Worm (Caenorhabditis elegans) whole organism, young adult: Measurements from ENCODE around the gene srsx-31.
"Not testable (repeated sequence)": the region's sequence is repeated elsewhere in the genome, so short reads cannot be mapped to it uniquely, and the experiment has no call there.

Experiments used
- B0019.2 ChIP-seq: fragments of 200-800 bp; sonication (Bioruptor generic); conservative IDR thresholded peaks from 2 replicates; pipeline ENCODE4 v1.3.6; 2022; ENCODE audit warnings: missing genetic modification reagents, missing genetic modification characterization, missing compliant biosample characterization
- B0261.1 ChIP-seq: sonication (generic microtip); optimal IDR thresholded peaks from 2 replicates; lab custom pipeline; 2016; ENCODE audit warnings: mild to moderate bottlenecking, missing genetic modification characterization, moderate library complexity, missing compliant biosample characterization
- D2030.7 ChIP-seq: fragments of 200-800 bp; sonication (Bioruptor generic); IDR thresholded peaks from 2 replicates; pipeline ENCODE4 v1.3.6; 2022; ENCODE audit warnings: missing genetic modification reagents, missing genetic modification characterization, missing compliant biosample characterization
- F10E7.11 ChIP-seq: sonication (generic microtip); optimal IDR thresholded peaks from 2 replicates; lab custom pipeline; 2017; ENCODE audit warnings: mild to moderate bottlenecking, missing genetic modification characterization, moderate library complexity, missing compliant biosample characterization
- F23B12.7 ChIP-seq: sonication (generic microtip); optimal IDR thresholded peaks from 2 replicates; lab custom pipeline; 2017; ENCODE audit warnings: missing genetic modification characterization, mild to moderate bottlenecking, missing compliant biosample characterization, antibody characterized with exemption, moderate library complexity; ENCODE audit not compliant: insufficient read depth
- F33H1.4 ChIP-seq: fragments of 200-800 bp; sonication (Bioruptor generic); IDR thresholded peaks from 2 replicates; pipeline ENCODE4 v1.3.6; 2022; ENCODE audit warnings: missing genetic modification reagents, missing genetic modification characterization, missing compliant biosample characterization
- F37B4.10 ChIP-seq: fragments of 200-800 bp; sonication (Bioruptor generic); IDR thresholded peaks from 2 replicates; pipeline ENCODE4 v1.3.6; 2022; ENCODE audit warnings: missing genetic modification characterization, missing compliant biosample characterization
- F49E8.2 ChIP-seq: sonication (generic microtip); optimal IDR thresholded peaks from 3 replicates; lab custom pipeline; 2017; ENCODE audit warnings: missing genetic modification characterization, mild to moderate bottlenecking, missing compliant biosample characterization, antibody characterized with exemption, moderate library complexity; ENCODE audit not compliant: insufficient read depth
- F57A8.1 ChIP-seq: fragments of 200-800 bp; sonication (Bioruptor generic); optimal IDR thresholded peaks from 2 replicates; lab custom pipeline; 2018; ENCODE audit warnings: mild to moderate bottlenecking, missing genetic modification characterization, moderate library complexity, missing compliant biosample characterization
- F57C9.4 ChIP-seq: sonication (generic microtip); optimal IDR thresholded peaks from 2 replicates; lab custom pipeline; 2017; ENCODE audit warnings: mild to moderate bottlenecking, missing genetic modification characterization, missing compliant biosample characterization
- K11D2.4 ChIP-seq: fragments of 200-800 bp; sonication (Bioruptor generic); IDR thresholded peaks from 2 replicates; pipeline ENCODE4 v1.3.6; 2022; ENCODE audit warnings: missing genetic modification reagents, missing genetic modification characterization, missing compliant biosample characterization
- Y67H2A.10 ChIP-seq: fragments of 200-800 bp; sonication (Bioruptor generic); conservative IDR thresholded peaks from 2 replicates; pipeline ENCODE4 v1.3.6; 2022; ENCODE audit warnings: missing genetic modification reagents, missing genetic modification characterization, missing compliant biosample characterization
- athp-1 ChIP-seq: sonication (generic microtip); optimal IDR thresholded peaks from 2 replicates; lab custom pipeline; 2017; ENCODE audit warnings: mild to moderate bottlenecking, missing genetic modification characterization, missing compliant biosample characterization
- attf-3 ChIP-seq: fragments of 200-800 bp; sonication (Bioruptor generic); conservative IDR thresholded peaks from 2 replicates; pipeline ENCODE4 v1.3.6; 2022; ENCODE audit warnings: missing genetic modification reagents, missing genetic modification characterization, missing compliant biosample characterization
- bed-1 ChIP-seq: fragments of 200-800 bp; sonication (Bioruptor generic); IDR thresholded peaks from 2 replicates; pipeline ENCODE4 v1.3.6; 2022; ENCODE audit warnings: missing genetic modification reagents, missing genetic modification characterization, missing compliant biosample characterization
- bed-2 ChIP-seq: fragments of 200-800 bp; sonication (Bioruptor generic); IDR thresholded peaks from 2 replicates; pipeline ENCODE4 v1.3.6; 2022; ENCODE audit warnings: missing genetic modification reagents, missing genetic modification characterization, missing compliant biosample characterization
- ceh-27 ChIP-seq: fragments of 200-800 bp; sonication (Bioruptor generic); optimal IDR thresholded peaks from 2 replicates; lab custom pipeline; 2018; ENCODE audit warnings: mild to moderate bottlenecking, missing genetic modification characterization, moderate library complexity, missing compliant biosample characterization
- ceh-79 ChIP-seq: sonication (generic microtip); optimal IDR thresholded peaks from 2 replicates; lab custom pipeline; 2017; ENCODE audit warnings: mild to moderate bottlenecking, missing genetic modification characterization, missing compliant biosample characterization
- ceh-91 ChIP-seq: fragments of 200-800 bp; sonication (Bioruptor generic); IDR thresholded peaks from 2 replicates; pipeline ENCODE4 v1.3.6; 2022; ENCODE audit warnings: missing genetic modification reagents, missing genetic modification characterization, missing compliant biosample characterization
- chd-7 ChIP-seq: sonication (generic microtip); optimal IDR thresholded peaks from 2 replicates; lab custom pipeline; 2016; ENCODE audit warnings: mild to moderate bottlenecking, missing genetic modification characterization, moderate library complexity, missing compliant biosample characterization
- dpff-1 ChIP-seq: sonication (generic microtip); optimal IDR thresholded peaks from 2 replicates; lab custom pipeline; 2017; ENCODE audit warnings: mild to moderate bottlenecking, missing genetic modification characterization, missing compliant biosample characterization
- efl-1 ChIP-seq: fragments of 150-350 bp; optimal IDR thresholded peaks from 2 replicates; lab custom pipeline; 2014; ENCODE audit warnings: missing biosample characterization, missing genetic modification reagents, missing genetic modification characterization
- fkh-3 ChIP-seq: sonication (generic microtip); optimal IDR thresholded peaks from 2 replicates; lab custom pipeline; 2016; ENCODE audit warnings: mild to moderate bottlenecking, missing genetic modification characterization, missing compliant biosample characterization
- gei-17 ChIP-seq: fragments of 200-800 bp; sonication (Bioruptor generic); optimal IDR thresholded peaks from 2 replicates; lab custom pipeline; 2018; ENCODE audit warnings: mild to moderate bottlenecking, missing genetic modification characterization, missing compliant biosample characterization
- hmg-20 ChIP-seq: fragments of 200-800 bp; sonication (Bioruptor generic); IDR thresholded peaks from 2 replicates; pipeline ENCODE4 v1.3.6; 2022; ENCODE audit warnings: missing genetic modification reagents, missing genetic modification characterization, missing compliant biosample characterization
- let-526 ChIP-seq: fragments of 200-800 bp; sonication (Bioruptor generic); IDR thresholded peaks from 2 replicates; pipeline ENCODE4 v1.3.6; 2022; ENCODE audit warnings: missing genetic modification reagents, missing genetic modification characterization, missing compliant biosample characterization
- lin-54 ChIP-seq: fragments of 200-800 bp; sonication (Bioruptor generic); optimal IDR thresholded peaks from 2 replicates; lab custom pipeline; 2018; ENCODE audit warnings: mild to moderate bottlenecking, missing genetic modification characterization, missing compliant biosample characterization
- lsl-1 ChIP-seq: fragments of 200-800 bp; sonication (Bioruptor generic); optimal IDR thresholded peaks from 2 replicates; lab custom pipeline; 2018; ENCODE audit warnings: mild to moderate bottlenecking, missing genetic modification characterization, moderate library complexity, missing compliant biosample characterization
- madf-6 ChIP-seq: fragments of 200-800 bp; sonication (Bioruptor generic); IDR thresholded peaks from 2 replicates; pipeline ENCODE4 v1.3.6; 2022; ENCODE audit warnings: missing genetic modification reagents, missing genetic modification characterization, missing compliant biosample characterization
- madf-8 ChIP-seq: fragments of 200-800 bp; sonication (Bioruptor generic); conservative IDR thresholded peaks from 2 replicates; pipeline ENCODE4 v1.3.6; 2022; ENCODE audit warnings: missing genetic modification reagents, missing genetic modification characterization, missing compliant biosample characterization
- nfya-2 ChIP-seq: fragments of 200-800 bp; sonication (Bioruptor generic); IDR thresholded peaks from 2 replicates; pipeline ENCODE4 v1.3.6; 2022; ENCODE audit warnings: missing genetic modification reagents, missing genetic modification characterization, missing compliant biosample characterization
- nhr-90 ChIP-seq: sonication (generic microtip); optimal IDR thresholded peaks from 2 replicates; lab custom pipeline; 2016; ENCODE audit warnings: missing genotype, mild to moderate bottlenecking, missing genetic modification characterization, missing compliant biosample characterization
- rec-8 ChIP-seq, 2 experiments: sonication (generic microtip); optimal IDR thresholded peaks; 2 replicates each; lab custom pipeline; 2016; ENCODE audit warnings: mild to moderate bottlenecking in 2 of 2, missing genetic modification characterization in 2 of 2, missing genetic modification reagents in 2 of 2, missing genotype in 2 of 2, missing biosample characterization in 1 of 2, missing compliant biosample characterization in 1 of 2, moderate library complexity in 1 of 2
- snpc-1.3 ChIP-seq: sonication (generic microtip); optimal IDR thresholded peaks from 2 replicates; lab custom pipeline; 2017; ENCODE audit warnings: missing genetic modification characterization, mild to moderate bottlenecking, missing compliant biosample characterization, antibody characterized with exemption, moderate library complexity, missing genotype, missing genetic modification reagents; ENCODE audit not compliant: insufficient read depth
- snpc-3.4 ChIP-seq: sonication (generic microtip); optimal IDR thresholded peaks from 2 replicates; lab custom pipeline; 2017; ENCODE audit warnings: missing genetic modification characterization, mild to moderate bottlenecking, missing compliant biosample characterization, antibody characterized with exemption, moderate library complexity, missing genotype, missing genetic modification reagents
- snpc-4 ChIP-seq, 5 experiments: fragments of 150-350 bp in 1 of 5; sonication (generic microtip) in 4 of 5; optimal IDR thresholded peaks; 2 replicates each; lab custom pipeline; 2014 to 2018; ENCODE audit warnings: missing genetic modification characterization in 5 of 5, missing biosample characterization in 3 of 5, antibody characterized with exemption in 2 of 5, mild to moderate bottlenecking in 2 of 5, missing compliant biosample characterization in 2 of 5, missing genotype in 2 of 5, moderate library complexity in 2 of 5, missing genetic modification reagents in 1 of 5
- tbp1 ChIP-seq: fragments of 200-800 bp; sonication (Bioruptor generic); optimal IDR thresholded peaks from 2 replicates; lab custom pipeline; 2018; ENCODE audit warnings: mild to moderate bottlenecking, missing genetic modification characterization, missing compliant biosample characterization
- unc-62 ChIP-seq: fragments of 150-350 bp; optimal IDR thresholded peaks from 2 replicates; lab custom pipeline; 2014; ENCODE audit warnings: missing biosample characterization, missing genetic modification reagents, missing genetic modification characterization
- xnd-1 ChIP-seq: sonication (generic microtip); optimal IDR thresholded peaks from 2 replicates; lab custom pipeline; 2016; ENCODE audit warnings: missing genotype, missing genetic modification reagents, missing genetic modification characterization, missing compliant biosample characterization
- ztf-18 ChIP-seq: sonication (generic microtip); optimal IDR thresholded peaks from 2 replicates; lab custom pipeline; 2016; ENCODE audit warnings: missing genotype, mild to moderate bottlenecking, missing genetic modification characterization, missing compliant biosample characterization
- ztf-25 ChIP-seq: fragments of 200-800 bp; sonication (Bioruptor generic); IDR thresholded peaks from 2 replicates; pipeline ENCODE4 v1.3.6; 2022; ENCODE audit warnings: missing genetic modification reagents, missing genetic modification characterization, missing compliant biosample characterization

Gene srsx-31

DNA sequence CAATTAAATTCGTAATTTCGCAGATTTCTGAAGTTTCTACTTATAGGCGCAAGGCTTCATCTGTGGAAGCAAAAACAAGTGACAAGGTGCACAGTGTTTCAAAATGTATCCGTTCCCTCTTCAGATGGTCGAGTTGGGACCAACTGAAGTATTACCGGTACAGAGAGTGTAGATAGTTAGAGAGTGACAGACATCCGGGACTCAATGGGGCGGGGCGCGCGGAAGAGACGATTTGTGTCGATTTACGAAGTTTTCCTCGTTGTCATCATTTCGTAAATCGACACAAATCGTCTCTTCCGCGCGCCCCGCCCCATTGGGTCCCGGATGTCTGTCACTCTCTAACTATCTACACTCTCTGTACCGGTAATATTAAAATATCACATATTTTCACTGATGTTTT is 31.2 kb upstream of the srsx-31 start, which contains the start of gene C03E10.3:
TSS of gene C03E10.3 (plus strand) at position 301 of the 400 bp plus-strand sequence.
- TF ChIP-seq bed-1 (GFP tag; lab: Robert Waterston, UW); ztf-25; madf-6: not testable (repeated sequence)
- TF ChIP-seq, all 124 proteins: peak for 0; not testable (repeated sequence) for 124

ce11 chrV:11282272-11282671 is 27.4 kb upstream of the srsx-31 start, which contains the start of gene gly-20:
TSS of gene gly-20 (plus strand) at chrV:11282572.
- TF ChIP-seq Y67H2A.10 (GFP tag; lab: Robert Waterston, UW): no peak
- TF ChIP-seq athp-1 (tag; lab: Kevin White, UChicago): no peak
- no peak for TF ChIP-seq nfya-2
- no peak for TF ChIP-seq snpc-3.4 (tag; lab: Kevin White, UChicago)
- no peak for TF ChIP-seq K11D2.4 (GFP tag; lab: Robert Waterston, UW)
- TF ChIP-seq madf-8 (GFP tag; lab: Robert Waterston, UW): no peak
- TF ChIP-seq rec-8 (tag; optimal IDR thresholded peaks at IDR 0.05; lab: Kevin White, UChicago): no peak
- TF ChIP-seq F57A8.1: no peak
- TF ChIP-seq nhr-90 (tag; lab: Kevin White, UChicago): no peak
- no peak for TF ChIP-seq F37B4.10 (GFP tag; lab: Robert Waterston, UW)
- TF ChIP-seq gei-17 (GFP tag; lab: Kevin White, UChicago): no peak
- TF ChIP-seq tbp1: no peak
- TF ChIP-seq bed-2: no peak
- TF ChIP-seq F10E7.11 (tag; lab: Kevin White, UChicago): no peak
- no peak for TF ChIP-seq ceh-79 (tag; lab: Kevin White, UChicago)
- TF ChIP-seq xnd-1 (tag; lab: Kevin White, UChicago): no peak
- TF ChIP-seq F57C9.4 (tag; lab: Kevin White, UChicago): no peak
- TF ChIP-seq F33H1.4: no peak
- TF ChIP-seq B0019.2 (GFP tag; lab: Robert Waterston, UW): no peak
- TF ChIP-seq fkh-3 (tag; lab: Kevin White, UChicago): no peak

DNA sequence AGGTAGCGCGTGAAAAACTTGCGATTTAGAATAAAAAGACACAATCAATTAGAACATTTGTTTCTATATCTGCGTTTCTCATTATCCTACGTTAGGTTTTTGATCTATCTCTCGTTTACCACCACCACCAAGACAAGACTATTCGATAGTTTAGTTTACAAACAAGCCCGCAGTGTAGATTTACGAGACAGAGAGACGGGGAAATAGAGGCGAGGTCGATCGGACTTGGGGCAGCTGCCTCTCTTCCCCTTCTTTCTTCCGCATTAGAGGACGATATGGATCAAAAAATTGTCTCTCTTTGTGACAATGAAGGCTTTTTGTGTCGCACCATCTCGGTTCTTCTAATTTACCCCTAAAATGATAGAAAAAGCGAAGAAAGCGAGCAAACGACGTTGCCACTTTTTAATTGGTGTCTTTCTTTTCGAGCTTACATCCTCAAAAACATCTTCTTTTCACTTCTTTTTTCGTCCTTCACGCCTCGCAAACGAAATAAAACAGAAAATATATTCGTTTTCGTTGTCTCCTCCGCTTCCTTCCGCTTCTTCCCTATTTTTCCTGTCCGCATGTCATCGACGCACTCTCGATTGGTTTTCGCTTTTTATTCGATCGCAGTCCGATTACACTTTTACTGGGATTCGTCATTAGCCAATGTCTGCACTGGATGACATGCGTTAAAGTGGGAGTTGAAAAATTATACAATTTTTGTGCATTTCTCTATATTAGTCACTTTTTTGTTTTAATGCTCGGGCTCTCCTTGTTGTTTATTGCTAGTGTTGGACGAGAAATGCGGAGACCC is 26.7 kb upstream of the srsx-31 start:
- no peak for TF ChIP-seq ceh-27
- TF ChIP-seq F23B12.7 (tag; lab: Kevin White, UChicago): no peak
- no peak for TF ChIP-seq madf-6
- no peak for TF ChIP-seq chd-7
- TF ChIP-seq dpff-1: no peak
- no peak for TF ChIP-seq snpc-1.3
- TF ChIP-seq ztf-18 (tag; lab: Kevin White, UChicago): no peak

DNA sequence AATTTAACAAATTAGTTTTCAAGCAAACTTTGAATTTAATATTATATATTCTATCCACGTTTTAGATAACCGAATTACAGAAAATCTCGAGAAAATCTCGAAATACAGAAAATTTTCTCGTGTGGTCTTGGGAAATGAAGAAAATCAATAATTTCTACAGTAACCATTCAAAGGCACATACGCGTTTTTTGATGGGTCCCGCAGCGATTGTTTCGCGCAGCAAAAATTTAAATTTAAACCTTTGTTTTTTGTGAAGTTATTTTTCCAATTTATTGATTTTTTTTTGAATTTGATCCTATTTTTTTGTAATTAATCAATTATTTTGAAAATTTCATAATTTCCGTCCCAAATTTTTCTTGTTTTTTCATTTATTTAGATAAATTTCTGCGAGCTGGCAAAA is 24.7 kb upstream of the srsx-31 start:
- TF ChIP-seq xnd-1 (tag; lab: Kevin White, UChicago) (peak; percentile 96), lin-54 (GFP tag; lab: Kevin White, UChicago) (peak; percentile 78), madf-6 (peak; percentile 95), hmg-20 (GFP tag; lab: Robert Waterston, UW) (no peak), snpc-4 (GFP tag; optimal IDR thresholded peaks at IDR 0.05; lab: Kevin White, UChicago) (no peak), snpc-4 (tag; optimal IDR thresholded peaks at IDR 0.05; lab: Kevin White, UChicago) (peak in 1 of 4 experiments; percentile 47), snpc-3.4 (tag; lab: Kevin White, UChicago) (peak; percentile 72), madf-8 (GFP tag; lab: Robert Waterston, UW) (peak; percentile 81), B0261.1 (tag; lab: Kevin White, UChicago) (no peak), F33H1.4 (peak; percentile 95), lsl-1 (peak; percentile 93), F49E8.2 (tag; lab: Kevin White, UChicago) (peak; percentile 37), efl-1 (peak; percentile 22), ceh-91 (GFP tag; lab: Robert Waterston, UW) (peak; percentile 45; the same call in 1 of the 2 replicates), D2030.7 (GFP tag; lab: Robert Waterston, UW) (peak; percentile 51; the same call in 1 of the 2 replicates), chd-7 (no peak), let-526 (GFP tag; lab: Robert Waterston, UW) (no peak), athp-1 (tag; lab: Kevin White, UChicago) (peak; percentile 6), attf-3 (GFP tag; lab: Robert Waterston, UW) (no peak), unc-62 (GFP tag; lab: Kevin White, UChicago) (no peak)
